Fruit fly (Drosophila melanogaster): Measurements from ENCODE around the gene CG31635.

CG31635 gene

dm6 chr2L:6610683-6611373 is 38.1 kb downstream of the CG31635 start, which contains the start of gene CG11050:
TSS of gene CG11050 (plus strand) at chr2L:6611011.
- TF ChIP-seq usp (GFP tag; optimal IDR thresholded peaks at IDR 0.05) = no peak
- no peak for TF ChIP-seq lola (GFP tag; optimal IDR thresholded peaks at IDR 0.05)
- TF ChIP-seq brk (GFP tag; optimal IDR thresholded peaks at IDR 0.05) = no peak
- TF ChIP-seq GATAd (GFP tag; optimal IDR thresholded peaks at IDR 0.05) = no peak
- TF ChIP-seq jim (GFP tag; optimal IDR thresholded peaks at IDR 0.05) = no peak
- TF ChIP-seq woc (GFP tag; optimal IDR thresholded peaks at IDR 0.05) = no peak
- peak; percentile 37 for TF ChIP-seq Vsx2 (GFP tag; optimal IDR thresholded peaks at IDR 0.05; ENCODE audit: partially characterized antibody)
- no peak for TF ChIP-seq Abd-B (GFP tag; optimal IDR thresholded peaks at IDR 0.05)
- no peak for TF ChIP-seq sage (GFP tag; optimal IDR thresholded peaks at IDR 0.05)
- peak; percentile 34 for TF ChIP-seq CrebA (GFP tag; optimal IDR thresholded peaks at IDR 0.05; ENCODE audit: borderline replicate concordance)
- TF ChIP-seq foxo (GFP tag; optimal IDR thresholded peaks at IDR 0.05) = peak in 1 of 2 experiments; percentile 74
- peak; percentile 68 for TF ChIP-seq tai (GFP tag; optimal IDR thresholded peaks at IDR 0.05)
- TF ChIP-seq HLH106 (tag; optimal IDR thresholded peaks at IDR 0.05) = peak; percentile 50
- TF ChIP-seq Sp1 (GFP tag; optimal IDR thresholded peaks at IDR 0.05) = peak; percentile 33
- peak; percentile 27 for TF ChIP-seq sv (GFP tag; optimal IDR thresholded peaks at IDR 0.05)
- TF ChIP-seq CG32264 (GFP tag; optimal IDR thresholded peaks at IDR 0.05) = no peak
- TF ChIP-seq CG9705 (GFP tag; optimal IDR thresholded peaks at IDR 0.05) = no peak
- TF ChIP-seq Hr83 (GFP tag; optimal IDR thresholded peaks at IDR 0.05; ENCODE audit: poor library complexity, severe bottlenecking) = peak; percentile 5
- no peak for TF ChIP-seq Dif (GFP tag; optimal IDR thresholded peaks at IDR 0.05; ENCODE audit: partially characterized antibody)
- peak; percentile 93 for TF ChIP-seq Jra (GFP tag; optimal IDR thresholded peaks at IDR 0.05)
- no peak for TF ChIP-seq Hr78 (GFP tag; optimal IDR thresholded peaks at IDR 0.05)
- no peak for TF ChIP-seq Mio (GFP tag; optimal IDR thresholded peaks at IDR 0.05)
- TF ChIP-seq dsf (GFP tag; optimal IDR thresholded peaks at IDR 0.05; ENCODE audit: borderline replicate concordance) = no peak
- peak; percentile 64 for TF ChIP-seq Hnf4 (GFP tag; optimal IDR thresholded peaks at IDR 0.05)
- TF ChIP-seq Rel (GFP tag; optimal IDR thresholded peaks at IDR 0.05) = no peak
- TF ChIP-seq Rel (tag; optimal IDR thresholded peaks at IDR 0.05) = peak; percentile 50
- peak; percentile 56 for TF ChIP-seq h (GFP tag; optimal IDR thresholded peaks at IDR 0.05)
- peak; percentile 76 for TF ChIP-seq rgr (GFP tag; optimal IDR thresholded peaks at IDR 0.05)
- no peak for TF ChIP-seq Dfd (GFP tag; optimal IDR thresholded peaks at IDR 0.05)
- peak; percentile 29 for TF ChIP-seq OdsH (GFP tag; optimal IDR thresholded peaks at IDR 0.05)
- peak; percentile 18 for TF ChIP-seq psq (GFP tag; optimal IDR thresholded peaks at IDR 0.05)
- peak; percentile 54 for TF ChIP-seq br (GFP tag; optimal IDR thresholded peaks at IDR 0.05)
- TF ChIP-seq fru (GFP tag; optimal IDR thresholded peaks at IDR 0.05) = peak; percentile 56
- no peak for TF ChIP-seq Myc (optimal IDR thresholded peaks at IDR 0.05)
- no peak for TF ChIP-seq N (GFP tag; optimal IDR thresholded peaks at IDR 0.05)
- no peak for TF ChIP-seq dmrt93B (GFP tag; optimal IDR thresholded peaks at IDR 0.05)
- peak; percentile 58 for TF ChIP-seq ey (GFP tag; optimal IDR thresholded peaks at IDR 0.05)
- TF ChIP-seq dl (GFP tag; optimal IDR thresholded peaks at IDR 0.05; ENCODE audit: insufficient read depth in 1 of 2, partially characterized antibody in 2 of 2) = no peak
- no peak for TF ChIP-seq pan (optimal IDR thresholded peaks at IDR 0.05)

- TF ChIP-seq CrebA (GFP tag; optimal IDR thresholded peaks at IDR 0.05; ENCODE audit: borderline replicate concordance) (no peak), pan (optimal IDR thresholded peaks at IDR 0.05) (no peak), Dif (GFP tag; optimal IDR thresholded peaks at IDR 0.05; ENCODE audit: partially characterized antibody) (peak; percentile 56), Jra (GFP tag; optimal IDR thresholded peaks at IDR 0.05) (no peak), Hr78 (GFP tag; optimal IDR thresholded peaks at IDR 0.05) (no peak), CG9705 (GFP tag; optimal IDR thresholded peaks at IDR 0.05) (no peak), br (GFP tag; optimal IDR thresholded peaks at IDR 0.05) (peak; percentile 70), Myc (optimal IDR thresholded peaks at IDR 0.05) (no peak), Hr83 (GFP tag; optimal IDR thresholded peaks at IDR 0.05; ENCODE audit: poor library complexity, severe bottlenecking) (no peak), rgr (GFP tag; optimal IDR thresholded peaks at IDR 0.05) (peak; percentile 61), psq (GFP tag; optimal IDR thresholded peaks at IDR 0.05) (peak; percentile 48), fru (GFP tag; optimal IDR thresholded peaks at IDR 0.05) (peak; percentile 77), Mio (GFP tag; optimal IDR thresholded peaks at IDR 0.05) (no peak), jim (GFP tag; optimal IDR thresholded peaks at IDR 0.05) (no peak), sage (GFP tag; optimal IDR thresholded peaks at IDR 0.05) (no peak), brk (GFP tag; optimal IDR thresholded peaks at IDR 0.05) (no peak), Hnf4 (GFP tag; optimal IDR thresholded peaks at IDR 0.05) (peak; percentile 39), CG32264 (GFP tag; optimal IDR thresholded peaks at IDR 0.05) (no peak), OdsH (GFP tag; optimal IDR thresholded peaks at IDR 0.05) (peak; percentile 48), dl (GFP tag; optimal IDR thresholded peaks at IDR 0.05; ENCODE audit: insufficient read depth in 1 of 2, partially characterized antibody in 2 of 2) (peak in 1 of 2 experiments; percentile 9), woc (GFP tag; optimal IDR thresholded peaks at IDR 0.05) (no peak), h (GFP tag; optimal IDR thresholded peaks at IDR 0.05) (peak; percentile 63), dmrt93B (GFP tag; optimal IDR thresholded peaks at IDR 0.05) (peak; percentile 37), tai (GFP tag; optimal IDR thresholded peaks at IDR 0.05) (peak; percentile 61), sv (GFP tag; optimal IDR thresholded peaks at IDR 0.05) (peak; percentile 91), Rel (GFP tag; optimal IDR thresholded peaks at IDR 0.05) (no peak), Rel (tag; optimal IDR thresholded peaks at IDR 0.05) (no peak), Vsx2 (GFP tag; optimal IDR thresholded peaks at IDR 0.05; ENCODE audit: partially characterized antibody) (peak; percentile 5), Abd-B (GFP tag; optimal IDR thresholded peaks at IDR 0.05) (no peak), Dfd (GFP tag; optimal IDR thresholded peaks at IDR 0.05) (no peak), ey (GFP tag; optimal IDR thresholded peaks at IDR 0.05) (peak; percentile 64), HLH106 (tag; optimal IDR thresholded peaks at IDR 0.05) (peak; percentile 73), GATAd (GFP tag; optimal IDR thresholded peaks at IDR 0.05) (no peak), dsf (GFP tag; optimal IDR thresholded peaks at IDR 0.05; ENCODE audit: borderline replicate concordance) (no peak), N (GFP tag; optimal IDR thresholded peaks at IDR 0.05) (no peak), usp (GFP tag; optimal IDR thresholded peaks at IDR 0.05) (no peak), Sp1 (GFP tag; optimal IDR thresholded peaks at IDR 0.05) (peak; percentile 62), foxo (GFP tag; optimal IDR thresholded peaks at IDR 0.05) (peak in 1 of 2 experiments; percentile 70), lola (GFP tag; optimal IDR thresholded peaks at IDR 0.05) (no peak)
Observed at dm6 chr2L:6601018-6601505, 47.9 kb downstream of the CG31635 start, which contains the start of gene Dpp10. TSS of gene Dpp10 (minus strand) at chr2L:6601068.

Data from whole organism, wandering third instar larva.